Fruit fly (Drosophila melanogaster): ENCODE results near the gene CG13280.

- no peak for TF ChIP-seq ttk (optimal IDR thresholded peaks at IDR 0.05)
- TF ChIP-seq psq (optimal IDR thresholded peaks at IDR 0.05) = no peak
- TF ChIP-seq Sin3A (optimal IDR thresholded peaks at IDR 0.05) = no peak
- no peak for TF ChIP-seq h (optimal IDR thresholded peaks at IDR 0.05)
- no peak for TF ChIP-seq Myc (optimal IDR thresholded peaks at IDR 0.05)
These were observed 29.5 kb downstream of the CG13280 start, which contains the start of gene CG17928 for dm6 chr2L:16791345-16791744.
